Fruit fly (Drosophila melanogaster) whole organism, embryonic: ENCODE results near the gene fru.
A peak's percentile ranks its signal among the peaks of the same experiment; 100 is the strongest.

Experiments used
- CG10209 ChIP-seq: fragments of 200-800 bp; sonication (Bioruptor generic); optimal IDR thresholded peaks from 3 replicates; lab custom pipeline; 2017; ENCODE audit warnings: missing biosample characterization, mild to moderate bottlenecking, missing genetic modification characterization, missing genetic modification reagents
- CG10431 ChIP-seq: fragments of 200-800 bp; sonication (Bioruptor generic); optimal IDR thresholded peaks from 3 replicates; lab custom pipeline; 2018; ENCODE audit warnings: missing biosample characterization, mild to moderate bottlenecking, missing genetic modification characterization
- CG10565 ChIP-seq: fragments of 200-800 bp; sonication (Bioruptor generic); optimal IDR thresholded peaks from 3 replicates; lab custom pipeline; 2016; ENCODE audit warnings: missing biosample characterization, mild to moderate bottlenecking, missing genetic modification characterization
- CG12236 ChIP-seq: fragments of 200-800 bp; sonication (Bioruptor generic); optimal IDR thresholded peaks from 2 replicates; lab custom pipeline; 2016; ENCODE audit warnings: missing biosample characterization, missing genetic modification characterization
- CG13287 ChIP-seq: fragments of 200-800 bp; sonication (Bioruptor generic); IDR thresholded peaks from 2 replicates; pipeline ENCODE4 v1.3.6; 2022; ENCODE audit warnings: missing biosample characterization, missing genetic modification characterization; ENCODE audit not compliant: partially characterized antibody
- CG14667 ChIP-seq: fragments of 200-800 bp; sonication (Bioruptor generic); IDR thresholded peaks from 2 replicates; pipeline ENCODE4 v1.3.6; 2022; ENCODE audit warnings: missing biosample characterization, missing genetic modification characterization
- CG16779 ChIP-seq: fragments of 200-800 bp; sonication (Bioruptor generic); IDR thresholded peaks from 2 replicates; pipeline ENCODE4 v1.3.6; 2022; ENCODE audit warnings: missing biosample characterization, missing genetic modification characterization
- CG16813 ChIP-seq: fragments of 200-800 bp; sonication (Bioruptor generic); IDR thresholded peaks from 3 replicates; pipeline ENCODE4 v1.3.6; 2022; ENCODE audit warnings: missing biosample characterization, missing genetic modification characterization; ENCODE audit not compliant: partially characterized antibody
- CG31388 ChIP-seq: fragments of 200-800 bp; sonication (Bioruptor generic); optimal IDR thresholded peaks from 2 replicates; lab custom pipeline; 2016; ENCODE audit warnings: missing biosample characterization, missing genetic modification characterization
- CG3838 ChIP-seq: fragments of 200-800 bp; sonication (Bioruptor generic); optimal IDR thresholded peaks from 3 replicates; lab custom pipeline; 2016; ENCODE audit warnings: missing biosample characterization, missing genetic modification characterization
- CG3847 ChIP-seq: fragments of 200-800 bp; sonication (Bioruptor generic); IDR thresholded peaks from 2 replicates; pipeline ENCODE4 v1.3.6; 2022; ENCODE audit warnings: missing biosample characterization, missing genetic modification characterization
- CG4707 ChIP-seq: fragments of 200-800 bp; sonication (Bioruptor generic); optimal IDR thresholded peaks from 2 replicates; lab custom pipeline; 2018; ENCODE audit warnings: missing biosample characterization, mild to moderate bottlenecking, missing genetic modification characterization, moderate library complexity
- CG6175 ChIP-seq: fragments of 200-800 bp; sonication (Bioruptor generic); IDR thresholded peaks from 3 replicates; pipeline ENCODE4 v1.3.6; 2022; ENCODE audit warnings: missing biosample characterization, missing genetic modification characterization
- CG7372 ChIP-seq: fragments of 200-800 bp; sonication (Bioruptor generic); IDR thresholded peaks from 2 replicates; pipeline ENCODE4 v1.3.6; 2022; ENCODE audit warnings: missing biosample characterization, missing genetic modification characterization
- CG7987 ChIP-seq: fragments of 200-800 bp; sonication (Bioruptor generic); optimal IDR thresholded peaks from 2 replicates; lab custom pipeline; 2018; ENCODE audit warnings: missing biosample characterization, mild to moderate bottlenecking, missing genetic modification characterization, moderate library complexity
- CG8290 ChIP-seq, 3 experiments: fragments of 200-800 bp; sonication (Bioruptor generic); optimal IDR thresholded peaks; 2 replicates each; lab custom pipeline; 2016 to 2019; ENCODE audit warnings: missing biosample characterization in 3 of 3, missing genetic modification characterization in 3 of 3, mild to moderate bottlenecking in 2 of 3, moderate library complexity in 1 of 3
- CG8478 ChIP-seq: fragments of >200 bp; optimal IDR thresholded peaks from 2 replicates; lab custom pipeline; 2018
- CrebB ChIP-seq: fragments of 200-800 bp; sonication (Bioruptor generic); optimal IDR thresholded peaks from 3 replicates; lab custom pipeline; 2018; ENCODE audit warnings: missing biosample characterization, mild to moderate bottlenecking, missing genetic modification characterization
- Dbx ChIP-seq: fragments of 200-800 bp; sonication (Bioruptor generic); IDR thresholded peaks from 3 replicates; pipeline ENCODE4 v1.3.6; 2022; ENCODE audit warnings: missing biosample characterization, missing genetic modification characterization
- Fer1 ChIP-seq: fragments of 200-800 bp; sonication (Bioruptor generic); optimal IDR thresholded peaks from 2 replicates; lab custom pipeline; 2017; ENCODE audit warnings: missing biosample characterization, mild to moderate bottlenecking, missing genetic modification characterization
- Fer3 ChIP-seq: fragments of 200-800 bp; sonication (Bioruptor generic); optimal IDR thresholded peaks from 2 replicates; lab custom pipeline; 2018; ENCODE audit warnings: missing biosample characterization, mild to moderate bottlenecking, missing genetic modification characterization, moderate library complexity
- GATAe ChIP-seq: fragments of 200-800 bp; sonication (Bioruptor generic); conservative IDR thresholded peaks from 2 replicates; pipeline ENCODE4 v1.3.6; 2022; ENCODE audit warnings: missing biosample characterization, missing genetic modification characterization
- Scr ChIP-seq: fragments of 200-800 bp; sonication (Bioruptor generic); IDR thresholded peaks from 2 replicates; pipeline ENCODE4 v1.3.6; 2022; ENCODE audit warnings: missing biosample characterization, missing genetic modification characterization; ENCODE audit not compliant: partially characterized antibody
- ap ChIP-seq: fragments of 200-800 bp; sonication (Bioruptor generic); IDR thresholded peaks from 2 replicates; pipeline ENCODE4 v1.3.6; 2022; ENCODE audit warnings: missing biosample characterization, missing genetic modification characterization
- ase ChIP-seq: fragments of 200-800 bp; sonication (Bioruptor generic); IDR thresholded peaks from 3 replicates; pipeline ENCODE4 v1.3.6; 2022; ENCODE audit warnings: missing biosample characterization, missing genetic modification characterization
- ato ChIP-seq: fragments of 200-800 bp; sonication (Bioruptor generic); IDR thresholded peaks from 2 replicates; pipeline ENCODE4 v1.3.6; 2022; ENCODE audit warnings: missing biosample characterization, missing genetic modification characterization; ENCODE audit not compliant: partially characterized antibody
- bab2 ChIP-seq: fragments of 200-800 bp; sonication (Bioruptor generic); optimal IDR thresholded peaks from 2 replicates; lab custom pipeline; 2016; ENCODE audit warnings: missing biosample characterization, missing genetic modification characterization
- danr ChIP-seq: fragments of 200-800 bp; sonication (Bioruptor generic); IDR thresholded peaks from 2 replicates; pipeline ENCODE4 v1.3.6; 2022; ENCODE audit warnings: missing biosample characterization, missing genetic modification characterization
- dmrt99B ChIP-seq: fragments of 200-800 bp; sonication (Bioruptor generic); optimal IDR thresholded peaks from 2 replicates; lab custom pipeline; 2018; ENCODE audit warnings: missing biosample characterization, mild to moderate bottlenecking, missing genetic modification characterization, moderate library complexity
- ewg ChIP-seq: fragments of 200-800 bp; sonication (Bioruptor generic); optimal IDR thresholded peaks from 3 replicates; lab custom pipeline; 2017; ENCODE audit warnings: mild to moderate bottlenecking, missing biosample characterization, missing genetic modification reagents, missing genetic modification characterization
- eyg ChIP-seq: fragments of 200-800 bp; sonication (Bioruptor generic); optimal IDR thresholded peaks from 3 replicates; lab custom pipeline; 2016; ENCODE audit warnings: missing biosample characterization, missing genetic modification characterization
- fd102C ChIP-seq: fragments of 200-800 bp; sonication (Bioruptor generic); optimal IDR thresholded peaks from 2 replicates; lab custom pipeline; 2018; ENCODE audit warnings: missing biosample characterization, mild to moderate bottlenecking, missing genetic modification characterization, moderate library complexity
- fu2 ChIP-seq: fragments of 200-800 bp; sonication (Bioruptor generic); optimal IDR thresholded peaks from 2 replicates; lab custom pipeline; 2016; ENCODE audit warnings: missing biosample characterization, missing genetic modification characterization
- knrl ChIP-seq: fragments of 200-800 bp; sonication (Bioruptor generic); IDR thresholded peaks from 3 replicates; pipeline ENCODE4 v1.3.6; 2022; ENCODE audit warnings: missing biosample characterization, missing genetic modification characterization; ENCODE audit not compliant: partially characterized antibody
- lola ChIP-seq, 3 experiments: fragments of >200 bp in 2 of 3; fragments of 200-800 bp in 1 of 3; sonication (Bioruptor generic) in 1 of 3; optimal IDR thresholded peaks; 2 replicates each; lab custom pipeline; 2017 to 2019; ENCODE audit warnings: missing biosample characterization in 3 of 3, missing genetic modification characterization in 3 of 3, mild to moderate bottlenecking in 1 of 3, moderate library complexity in 1 of 3
- nau ChIP-seq: fragments of 200-800 bp; sonication (Bioruptor generic); optimal IDR thresholded peaks from 3 replicates; lab custom pipeline; 2017; ENCODE audit warnings: missing biosample characterization, mild to moderate bottlenecking, missing genetic modification characterization, missing genetic modification reagents
- nom ChIP-seq: fragments of 200-800 bp; sonication (Bioruptor generic); optimal IDR thresholded peaks from 2 replicates; lab custom pipeline; 2017; ENCODE audit warnings: missing biosample characterization, missing genetic modification characterization, mild to moderate bottlenecking, moderate library complexity, missing genetic modification reagents
- p53 ChIP-seq: fragments of 200-800 bp; sonication (Bioruptor generic); optimal IDR thresholded peaks from 2 replicates; lab custom pipeline; 2016; ENCODE audit warnings: missing biosample characterization, missing genetic modification characterization
- pnt ChIP-seq: fragments of 200-800 bp; sonication (Bioruptor generic); optimal IDR thresholded peaks from 3 replicates; lab custom pipeline; 2016; ENCODE audit warnings: missing biosample characterization, missing genetic modification characterization
- tgo ChIP-seq: fragments of 200-800 bp; sonication (Bioruptor generic); IDR thresholded peaks from 3 replicates; pipeline ENCODE4 v1.3.6; 2022; ENCODE audit warnings: missing biosample characterization, missing genetic modification characterization
- tio ChIP-seq: fragments of 200-800 bp; sonication (Bioruptor generic); optimal IDR thresholded peaks from 2 replicates; lab custom pipeline; 2017; ENCODE audit warnings: missing biosample characterization, missing genetic modification characterization, inconsistent platforms
- tna ChIP-seq: fragments of 200-800 bp; sonication (Bioruptor generic); IDR thresholded peaks from 2 replicates; pipeline ENCODE4 v1.3.6; 2022; ENCODE audit warnings: missing biosample characterization, missing genetic modification characterization; ENCODE audit not compliant: partially characterized antibody
- trem ChIP-seq: fragments of 200-800 bp; optimal IDR thresholded peaks from 3 replicates; lab custom pipeline; 2019; ENCODE audit warnings: missing biosample characterization, mild to moderate bottlenecking, missing genetic modification characterization, moderate library complexity
- tup ChIP-seq: fragments of 200-800 bp; sonication (Bioruptor generic); optimal IDR thresholded peaks from 2 replicates; lab custom pipeline; 2016; ENCODE audit warnings: missing biosample characterization, mild to moderate bottlenecking, missing genetic modification characterization, moderate library complexity
- unc-4 ChIP-seq: fragments of 200-800 bp; sonication (Bioruptor generic); IDR thresholded peaks from 2 replicates; pipeline ENCODE4 v1.3.6; 2022; ENCODE audit warnings: missing biosample characterization, missing genetic modification characterization; ENCODE audit not compliant: partially characterized antibody
- unpg ChIP-seq: fragments of 200-800 bp; sonication (Bioruptor generic); optimal IDR thresholded peaks from 3 replicates; lab custom pipeline; 2018; ENCODE audit warnings: missing biosample characterization, mild to moderate bottlenecking, missing genetic modification characterization, moderate library complexity
- zfh1 ChIP-seq: fragments of 200-800 bp; sonication (Bioruptor generic); IDR thresholded peaks from 3 replicates; pipeline ENCODE4 v1.3.6; 2022; ENCODE audit warnings: missing biosample characterization, missing genetic modification characterization

Gene fru

dm6 chr3R:18398954-18399697, 146.3 kb downstream of the fru start, which contains the start of gene Vha100-2 (continued):
- TF ChIP-seq Scr (GFP tag; lab: Robert Waterston, UW) (peak; percentile 20; the same call in 1 of the 2 replicates), GATAe (GFP tag; lab: Robert Waterston, UW) (0 out of 2 replicates have a peak, but pooled peaks have one; percentile 18), pnt (no peak), lola (GFP tag; optimal IDR thresholded peaks at IDR 0.05; lab: Kevin White, UChicago) (no peak), CG12236 (GFP tag; lab: Kevin White, UChicago) (no peak), CG7372 (GFP tag; lab: Robert Waterston, UW) (no peak), CG3838 (no peak), unc-4 (GFP tag; lab: Robert Waterston, UW) (no peak), trem (tag; lab: Kevin White, UChicago) (peak; percentile 93), tgo (peak; percentile 24; the same call in 1 of the 3 replicates), CrebB (tag; lab: Kevin White, UChicago) (peak; percentile 30), ap (GFP tag; lab: Robert Waterston, UW) (0 out of 2 replicates have a peak, but pooled peaks have one; percentile 33), Fer1 (GFP tag; lab: Kevin White, UChicago) (peak; percentile 37), CG6175 (GFP tag; lab: Robert Waterston, UW) (peak; percentile 44; the same call in 1 of the 3 replicates), tna (GFP tag; lab: Robert Waterston, UW) (peak; percentile 52; the same call in 1 of the 2 replicates), nom (GFP tag; lab: Kevin White, UChicago) (peak; percentile 29), fd102C (GFP tag; lab: Kevin White, UChicago) (no peak), ato (GFP tag; lab: Robert Waterston, UW) (0 out of 2 replicates have a peak, but pooled peaks have one; percentile 16), CG10431 (no peak), unpg (GFP tag; lab: Kevin White, UChicago) (no peak), CG14667 (GFP tag; lab: Robert Waterston, UW) (peak; percentile 6; the same call in 1 of the 2 replicates), p53 (no peak), CG13287 (peak; percentile 7; the same call in 1 of the 2 replicates), fu2 (no peak), bab2 (no peak), CG10565 (GFP tag; lab: Kevin White, UChicago) (no peak), CG4707 (GFP tag; lab: Kevin White, UChicago) (no peak), zfh1 (peak; percentile 23; the same call in 2 of the 3 replicates), danr (GFP tag; lab: Robert Waterston, UW) (0 out of 2 replicates have a peak, but pooled peaks have one; percentile 25), tup (GFP tag; lab: Kevin White, UChicago) (no peak), CG10209 (GFP tag; lab: Kevin White, UChicago) (no peak), knrl (GFP tag; lab: Robert Waterston, UW) (peak; percentile 37; the same call in 1 of the 3 replicates), CG31388 (GFP tag; lab: Kevin White, UChicago) (no peak), ase (GFP tag; lab: Robert Waterston, UW) (no peak; the same call in 2 of the 3 replicates), CG16779 (GFP tag; lab: Robert Waterston, UW) (peak; percentile 53; the same call in 1 of the 2 replicates), nau (peak; percentile 9), eyg (no peak), CG3847 (GFP tag; lab: Robert Waterston, UW) (no peak; the same call in none of the 2 replicates), tio (GFP tag; lab: Kevin White, UChicago) (no peak), Dbx (peak; percentile 51; the same call in 1 of the 3 replicates), ewg (GFP tag; lab: Kevin White, UChicago) (no peak), CG8478 (lab: Kevin White, UChicago) (no peak), CG16813 (GFP tag; lab: Robert Waterston, UW) (no peak), CG7987 (peak; percentile 56), dmrt99B (tag; lab: Kevin White, UChicago) (no peak), Fer3 (tag; lab: Kevin White, UChicago) (peak; percentile 39), CG8290 (GFP tag; optimal IDR thresholded peaks at IDR 0.05; lab: Kevin White, UChicago) (no peak), CG8290 (tag; optimal IDR thresholded peaks at IDR 0.05; lab: Kevin White, UChicago) (peak in 1 of 2 experiments; percentile 85)
